Worm (Caenorhabditis elegans) whole organism, L2 larva: ENCODE measurements around the gene F57C2.4.
A peak's percentile ranks its signal among the peaks of the same experiment; 100 is the strongest.

ENCODE experiments used
- ama-1 ChIP-seq: fragments of 150-350 bp; optimal IDR thresholded peaks from 2 replicates; lab custom pipeline; 2018; ENCODE audit warnings: inconsistent platforms
- crh-2 ChIP-seq: sonication (generic microtip); optimal IDR thresholded peaks from 2 replicates; lab custom pipeline; 2017; ENCODE audit warnings: missing biosample characterization, missing genetic modification characterization
- fos-1 ChIP-seq: fragments of 150-350 bp; optimal IDR thresholded peaks from 2 replicates; lab custom pipeline; 2014; ENCODE audit warnings: missing biosample characterization, missing genetic modification characterization
- lin-13 ChIP-seq: fragments of 150-350 bp; optimal IDR thresholded peaks from 2 replicates; lab custom pipeline; 2014; ENCODE audit warnings: missing biosample characterization, missing genetic modification reagents, missing genetic modification characterization
- lsy-2 ChIP-seq, 2 experiments: fragments of 150-350 bp in 1 of 2; sonication (generic microtip) in 1 of 2; optimal IDR thresholded peaks; 2 replicates each; lab custom pipeline; 2014 to 2017; ENCODE audit warnings: missing biosample characterization in 2 of 2, missing genetic modification characterization in 2 of 2
- nhr-10 ChIP-seq: sonication (generic microtip); optimal IDR thresholded peaks from 2 replicates; lab custom pipeline; 2017; ENCODE audit warnings: missing biosample characterization, missing genetic modification characterization
- sem-4 ChIP-seq: fragments of 150-350 bp; optimal IDR thresholded peaks from 2 replicates; lab custom pipeline; 2014; ENCODE audit warnings: missing biosample characterization, missing genetic modification reagents, missing genetic modification characterization
- snpc-4 ChIP-seq: fragments of 150-350 bp; optimal IDR thresholded peaks from 2 replicates; lab custom pipeline; 2014; ENCODE audit warnings: missing biosample characterization, missing genetic modification characterization
- unc-39 ChIP-seq: fragments of 150-350 bp; optimal IDR thresholded peaks from 2 replicates; lab custom pipeline; 2014; ENCODE audit warnings: missing biosample characterization, missing genetic modification characterization
- ztf-1 ChIP-seq: fragments of 200-800 bp; sonication (Bioruptor generic); conservative IDR thresholded peaks from 2 replicates; pipeline ENCODE4 v1.3.6; 2022; ENCODE audit warnings: missing genetic modification characterization, missing compliant biosample characterization

DNA sequence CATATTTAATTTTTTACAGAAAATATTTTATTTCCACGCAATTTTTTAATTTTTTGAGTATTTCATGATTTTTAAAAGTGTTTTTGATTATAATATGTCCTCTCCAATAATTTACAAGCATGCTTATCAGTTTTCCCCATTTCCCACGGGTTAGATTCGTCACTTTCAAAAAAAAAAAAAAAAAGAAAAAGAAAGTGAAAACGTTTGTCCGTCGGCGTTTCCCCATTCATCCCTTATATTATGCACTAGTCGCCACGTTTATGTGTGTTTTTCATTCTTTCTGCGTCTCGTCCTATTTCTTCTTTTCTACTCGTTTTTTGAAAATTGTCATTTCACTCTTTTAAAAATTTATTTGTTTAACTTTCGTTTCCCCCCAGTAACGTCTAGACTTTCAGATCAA, 35.7 kb upstream of the F57C2.4 start, which contains the start of gene vnut-1:
- TF ChIP-seq nhr-10 (tag; lab: Kevin White, UChicago) (no peak), snpc-4 (tag; lab: Kevin White, UChicago) (no peak), lsy-2 (tag; optimal IDR thresholded peaks at IDR 0.05; lab: Kevin White, UChicago) (peak in 1 of 2 experiments; percentile 51), crh-2 (tag; lab: Kevin White, UChicago) (peak; percentile 92), unc-39 (no peak), ztf-1 (GFP tag; lab: Robert Waterston, UW) (no peak), ama-1 (lab: Kevin White, UChicago) (no peak), sem-4 (tag; lab: Kevin White, UChicago) (no peak), lin-13 (GFP tag; lab: Kevin White, UChicago) (peak; percentile 30), fos-1 (tag; lab: Kevin White, UChicago) (peak; percentile 78)
